Worm (Caenorhabditis elegans) whole organism, young adult: ENCODE data around the gene noa-1.

Experiments used
- mxl-1 ChIP-seq: sonication (generic microtip); optimal IDR thresholded peaks from 2 replicates; lab custom pipeline; 2016; ENCODE audit warnings: missing genetic modification characterization, missing compliant biosample characterization
- unc-130 ChIP-seq: sonication (generic microtip); optimal IDR thresholded peaks from 2 replicates; lab custom pipeline; 2016; ENCODE audit warnings: missing genetic modification reagents, missing genetic modification characterization, missing compliant biosample characterization

ce11 chrII:13494762-13495161 is 46.1 kb downstream of the noa-1 start:
- TF ChIP-seq unc-130 (GFP tag; lab: Kevin White, UChicago) (no peak), mxl-1 (tag; lab: Kevin White, UChicago) (no peak)
